Fruit fly (Drosophila melanogaster): Measurements from ENCODE around the gene Mrp4.

Gene Mrp4

DNA sequence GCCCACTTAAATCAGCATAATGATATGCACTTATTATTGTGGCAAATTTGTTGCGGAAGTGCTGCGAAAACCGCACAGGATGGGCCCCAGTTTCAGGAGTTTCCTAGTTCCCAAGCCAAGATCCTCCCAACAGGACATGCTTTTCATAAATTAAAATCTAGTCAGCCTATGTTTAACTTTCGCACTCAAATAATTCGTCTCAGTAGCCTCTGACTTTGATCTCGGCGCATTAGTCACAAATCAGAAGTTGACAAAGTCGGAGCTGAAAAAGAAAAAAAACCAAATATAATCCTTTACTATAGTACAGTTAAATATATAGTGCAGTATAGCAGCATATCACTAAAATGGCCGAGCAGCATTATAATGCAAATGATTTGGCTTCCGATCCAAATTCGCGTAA is 15.2 kb upstream of the Mrp4 start, which contains the start of gene CG14708:
Gene CG14708 (plus strand): TSS at position 301 of the 400 bp plus-strand sequence.
- no peak for TF ChIP-seq cic (GFP tag; optimal IDR thresholded peaks at IDR 0.05)

DNA sequence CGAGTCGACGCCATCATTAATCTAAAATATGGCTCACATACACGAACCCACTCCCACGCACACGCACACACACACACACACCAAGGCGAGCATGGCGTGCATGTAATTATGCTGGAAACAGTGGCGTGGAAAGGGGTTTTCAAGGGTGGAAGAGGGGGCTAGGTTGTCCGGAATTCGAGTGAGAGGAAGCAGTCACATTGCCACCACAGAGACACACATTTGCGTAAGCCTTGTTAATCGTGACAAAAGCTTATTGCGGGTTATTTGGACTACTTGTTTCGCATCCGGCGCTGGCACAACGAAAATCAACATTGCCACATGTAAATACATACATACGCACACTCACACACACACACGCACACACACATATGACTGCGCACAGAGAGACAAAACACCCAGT is 14.1 kb upstream of the Mrp4 start:
- TF ChIP-seq CG1620 (GFP tag; optimal IDR thresholded peaks at IDR 0.05), result no peak
- TF ChIP-seq bab1 (GFP tag; optimal IDR thresholded peaks at IDR 0.05), result no peak
- TF ChIP-seq cnc (optimal IDR thresholded peaks at IDR 0.05), result no peak
- TF ChIP-seq kay (GFP tag; ENCODE audit: borderline replicate concordance), result no peak
- no peak for TF ChIP-seq CG12768 (GFP tag; optimal IDR thresholded peaks at IDR 0.05)
- TF ChIP-seq tj (GFP tag; optimal IDR thresholded peaks at IDR 0.05), result no peak
- TF ChIP-seq CG14711 (tag; optimal IDR thresholded peaks at IDR 0.05), result no peak
- TF ChIP-seq CG11617 (GFP tag; optimal IDR thresholded peaks at IDR 0.05), result no peak
- TF ChIP-seq CG7045 (GFP tag; optimal IDR thresholded peaks at IDR 0.05), result no peak
- no peak for TF ChIP-seq Crg-1 (GFP tag; optimal IDR thresholded peaks at IDR 0.05)
- TF ChIP-seq CG33017 (tag; optimal IDR thresholded peaks at IDR 0.05), result no peak
- TF ChIP-seq CG7101 (tag; optimal IDR thresholded peaks at IDR 0.05), result no peak

DNA sequence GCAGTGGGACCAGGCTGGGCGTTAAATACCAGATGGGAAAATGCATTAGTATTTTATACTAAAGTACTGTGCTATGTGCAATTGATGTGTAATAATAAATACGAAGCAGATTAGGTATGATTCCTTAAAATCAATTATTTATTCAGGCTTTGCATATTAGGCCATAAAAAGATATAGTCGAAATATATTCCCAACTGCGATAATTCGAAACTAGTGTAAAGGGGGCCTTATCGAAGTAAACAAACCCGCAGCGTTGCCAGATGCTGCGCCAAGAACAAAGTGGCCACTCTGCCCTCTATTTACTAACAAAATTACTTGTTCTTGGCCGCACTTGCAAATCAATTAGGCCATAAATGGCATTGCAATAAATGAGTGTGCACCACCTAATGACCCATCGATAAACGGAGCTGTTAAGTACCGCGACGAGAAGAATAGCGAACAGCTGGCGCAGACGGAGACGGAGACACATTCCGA is 11.5 kb upstream of the Mrp4 start, which contains the start of gene CG10898:
Gene CG10898 (plus strand): TSS at position 285 of the 474 bp plus-strand sequence.
- TF ChIP-seq CG7045 (GFP tag; optimal IDR thresholded peaks at IDR 0.05) (peak; percentile 76), ovo (GFP tag; optimal IDR thresholded peaks at IDR 0.05) (peak; percentile 43), CG33017 (tag; optimal IDR thresholded peaks at IDR 0.05) (peak; percentile 51), pad (GFP tag; optimal IDR thresholded peaks at IDR 0.05) (peak; percentile 29), CG7101 (tag; optimal IDR thresholded peaks at IDR 0.05) (peak; percentile 68), toe (GFP tag; optimal IDR thresholded peaks at IDR 0.05) (peak; percentile 82), cnc (optimal IDR thresholded peaks at IDR 0.05) (no peak), kay (GFP tag; ENCODE audit: borderline replicate concordance) (no peak), CG11617 (GFP tag; optimal IDR thresholded peaks at IDR 0.05) (peak; percentile 68), CG14711 (tag; optimal IDR thresholded peaks at IDR 0.05) (peak; percentile 72), Hr96 (GFP tag; optimal IDR thresholded peaks at IDR 0.05) (peak; percentile 78), Mnt (GFP tag; optimal IDR thresholded peaks at IDR 0.05) (peak; percentile 51), tj (GFP tag; optimal IDR thresholded peaks at IDR 0.05) (peak; percentile 31), CG1620 (GFP tag; optimal IDR thresholded peaks at IDR 0.05) (peak; percentile 79), CG12768 (GFP tag; optimal IDR thresholded peaks at IDR 0.05) (peak; percentile 48), cic (GFP tag; optimal IDR thresholded peaks at IDR 0.05) (peak; percentile 11), Crg-1 (GFP tag; optimal IDR thresholded peaks at IDR 0.05) (peak; percentile 38), bab1 (GFP tag; optimal IDR thresholded peaks at IDR 0.05) (peak; percentile 90), CG5204 (GFP tag; optimal IDR thresholded peaks at IDR 0.05) (peak; percentile 71), Clk (GFP tag; optimal IDR thresholded peaks at IDR 0.05) (peak; percentile 60)

DNA sequence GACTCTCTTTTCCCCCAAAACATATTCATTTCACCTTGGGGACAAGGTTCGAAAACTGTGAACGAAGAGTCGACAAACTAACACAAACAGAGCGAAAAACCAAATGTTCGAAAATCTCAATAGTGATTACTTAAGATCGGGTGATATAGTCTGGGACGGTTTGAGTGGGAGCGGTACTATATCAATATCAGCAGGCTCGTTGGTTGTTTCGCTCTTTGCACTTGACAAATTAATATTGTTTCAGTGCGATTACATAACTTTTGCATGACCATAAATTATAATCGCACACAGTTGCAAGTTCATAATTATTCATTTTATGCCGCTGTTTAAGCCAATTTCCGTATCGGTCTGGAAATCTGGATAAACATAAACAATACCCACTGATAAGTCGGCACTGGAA is 7.4 kb upstream of the Mrp4 start:
- no peak for TF ChIP-seq CG33017 (tag; optimal IDR thresholded peaks at IDR 0.05)
- peak; percentile 81 for TF ChIP-seq kay (GFP tag; ENCODE audit: borderline replicate concordance)
- TF ChIP-seq CG5204 (GFP tag; optimal IDR thresholded peaks at IDR 0.05), result no peak

DNA sequence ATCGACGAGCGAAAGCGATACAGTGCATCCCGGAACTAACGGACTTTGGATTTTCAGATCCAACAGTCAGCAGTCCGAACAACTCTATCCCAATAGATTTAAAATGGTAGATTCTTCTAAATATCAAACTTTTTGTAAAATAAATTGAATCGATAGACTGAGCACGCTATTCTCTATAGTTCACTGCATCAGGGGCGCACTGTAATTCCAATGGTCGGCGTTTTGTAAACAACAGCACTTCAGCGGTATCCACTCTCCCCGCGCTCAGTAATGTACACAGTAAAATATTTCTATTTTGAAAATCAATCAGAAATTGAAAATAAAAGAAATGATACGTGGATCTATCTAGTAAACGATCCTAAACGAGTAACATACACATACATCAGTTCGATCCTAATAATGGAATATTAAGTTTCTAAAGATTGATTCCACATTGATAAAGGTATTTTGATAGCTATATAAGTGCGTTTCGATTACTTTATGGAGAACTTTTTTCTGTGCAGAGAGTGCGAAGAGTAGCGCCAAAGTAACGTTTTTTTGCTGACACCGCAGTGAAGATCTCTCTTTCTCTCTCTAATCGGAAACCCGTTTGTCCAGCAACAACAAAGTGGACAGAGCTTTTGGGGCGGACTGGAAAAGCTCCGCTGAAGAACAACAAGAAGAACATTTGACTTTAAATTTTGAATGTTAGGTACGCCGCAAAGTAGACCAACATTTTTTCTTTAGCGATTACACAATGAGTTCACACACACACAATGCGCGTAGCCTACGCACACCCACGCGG is 6.5 kb upstream of the Mrp4 start:
- TF ChIP-seq CG12768 (GFP tag; optimal IDR thresholded peaks at IDR 0.05) (peak; percentile 98), CG7101 (tag; optimal IDR thresholded peaks at IDR 0.05) (peak; percentile 95), bab1 (GFP tag; optimal IDR thresholded peaks at IDR 0.05) (peak; percentile 98), Mnt (GFP tag; optimal IDR thresholded peaks at IDR 0.05) (peak; percentile 89), CG7045 (GFP tag; optimal IDR thresholded peaks at IDR 0.05) (peak; percentile 88), Crg-1 (GFP tag; optimal IDR thresholded peaks at IDR 0.05) (peak; percentile 91), CG33017 (tag; optimal IDR thresholded peaks at IDR 0.05) (peak; percentile 95), pad (GFP tag; optimal IDR thresholded peaks at IDR 0.05) (peak; percentile 90), CG11617 (GFP tag; optimal IDR thresholded peaks at IDR 0.05) (peak; percentile 92), CG14711 (tag; optimal IDR thresholded peaks at IDR 0.05) (peak; percentile 89), ovo (GFP tag; optimal IDR thresholded peaks at IDR 0.05) (peak; percentile 76), kay (GFP tag; ENCODE audit: borderline replicate concordance) (peak; percentile 97), toe (GFP tag; optimal IDR thresholded peaks at IDR 0.05) (peak; percentile 94), CG1620 (GFP tag; optimal IDR thresholded peaks at IDR 0.05) (peak; percentile 89), Clk (GFP tag; optimal IDR thresholded peaks at IDR 0.05) (peak; percentile 89), CG5204 (GFP tag; optimal IDR thresholded peaks at IDR 0.05) (peak; percentile 91), Hr96 (GFP tag; optimal IDR thresholded peaks at IDR 0.05) (peak; percentile 97), cic (GFP tag; optimal IDR thresholded peaks at IDR 0.05) (peak; percentile 86), cnc (optimal IDR thresholded peaks at IDR 0.05) (no peak), tj (GFP tag; optimal IDR thresholded peaks at IDR 0.05) (peak; percentile 99)

DNA sequence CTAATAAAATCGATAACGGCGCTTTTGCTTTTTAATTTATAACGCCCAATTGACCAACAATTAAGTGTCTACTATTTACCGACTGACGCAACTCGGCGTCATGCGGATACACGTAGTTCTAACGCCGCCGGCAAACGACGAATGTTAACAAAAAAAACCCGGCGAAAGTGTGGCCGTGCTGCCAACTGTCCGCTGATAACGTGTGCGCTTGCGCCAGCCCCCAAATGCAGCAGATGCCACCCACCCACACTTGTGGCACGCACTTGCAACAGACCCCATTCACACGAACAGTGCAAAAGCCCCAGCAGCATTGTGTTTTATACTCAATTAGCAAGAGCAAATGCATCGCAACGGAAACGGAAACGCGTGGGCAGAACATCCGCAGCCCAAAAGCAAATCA is 5.9 kb upstream of the Mrp4 start:
- TF ChIP-seq CG12768 (GFP tag; optimal IDR thresholded peaks at IDR 0.05) (peak; percentile 32), tj (GFP tag; optimal IDR thresholded peaks at IDR 0.05) (no peak)
